Fruit fly (Drosophila melanogaster) whole organism, wandering third instar larva: ENCODE results near the gene Pgant5.

ENCODE experiments used
- Abd-B ChIP-seq: fragments of >200 bp; optimal IDR thresholded peaks from 2 replicates; lab custom pipeline; 2017; ENCODE audit warnings: missing biosample characterization, missing genetic modification characterization
- CG32264 ChIP-seq: fragments of 200-800 bp; sonication (Bioruptor generic); optimal IDR thresholded peaks from 2 replicates; lab custom pipeline; 2016; ENCODE audit warnings: missing biosample characterization, missing genetic modification characterization
- CG9705 ChIP-seq: fragments of 200-800 bp; sonication (Bioruptor generic); optimal IDR thresholded peaks from 2 replicates; lab custom pipeline; 2018; ENCODE audit warnings: missing biosample characterization, mild to moderate bottlenecking, missing genetic modification characterization
- CrebA ChIP-seq: fragments of 200-800 bp; sonication (Bioruptor generic); optimal IDR thresholded peaks from 2 replicates; lab custom pipeline; 2016; ENCODE audit warnings: missing biosample characterization, mild to moderate bottlenecking, missing genetic modification characterization, borderline replicate concordance
- Dfd ChIP-seq: fragments of >200 bp; optimal IDR thresholded peaks from 2 replicates; lab custom pipeline; 2017; ENCODE audit warnings: missing biosample characterization, missing genetic modification characterization
- Dif ChIP-seq: fragments of 200-275, 200-300 bp; sonication (Bioruptor generic); optimal IDR thresholded peaks from 2 replicates; lab custom pipeline; 2018; ENCODE audit warnings: missing biosample characterization, missing genetic modification characterization; ENCODE audit not compliant: partially characterized antibody
- GATAd ChIP-seq: sonication (Bioruptor generic); optimal IDR thresholded peaks from 2 replicates; lab custom pipeline; 2016; ENCODE audit warnings: missing biosample characterization, missing genetic modification characterization
- HLH106 ChIP-seq: fragments of 200-800 bp; optimal IDR thresholded peaks from 3 replicates; lab custom pipeline; 2019; ENCODE audit warnings: missing biosample characterization, mild to moderate bottlenecking, missing genetic modification characterization, moderate library complexity
- Hnf4 ChIP-seq: fragments of 200-800 bp; sonication (Bioruptor generic); optimal IDR thresholded peaks from 2 replicates; lab custom pipeline; 2016; ENCODE audit warnings: missing biosample characterization, mild to moderate bottlenecking, missing genetic modification characterization
- Hr78 ChIP-seq: fragments of >200 bp; optimal IDR thresholded peaks from 2 replicates; lab custom pipeline; 2017; ENCODE audit warnings: missing biosample characterization, missing genetic modification characterization
- Hr83 ChIP-seq: fragments of 200-300 bp; sonication (Bioruptor generic); optimal IDR thresholded peaks from 2 replicates; lab custom pipeline; 2016; ENCODE audit warnings: missing biosample characterization, mild to moderate bottlenecking, missing genetic modification characterization, moderate library complexity; ENCODE audit not compliant: poor library complexity, severe bottlenecking
- Jra ChIP-seq: sonication (Bioruptor generic); optimal IDR thresholded peaks from 2 replicates; lab custom pipeline; 2016; ENCODE audit warnings: missing biosample characterization, missing genetic modification characterization
- Mio ChIP-seq: sonication (Bioruptor generic); optimal IDR thresholded peaks from 2 replicates; lab custom pipeline; 2016; ENCODE audit warnings: missing biosample characterization, missing genetic modification characterization
- Myc ChIP-seq: fragments of >200 bp; optimal IDR thresholded peaks from 2 replicates; lab custom pipeline; 2017
- N ChIP-seq: fragments of >200 bp; optimal IDR thresholded peaks from 2 replicates; lab custom pipeline; 2018; ENCODE audit warnings: missing biosample characterization, missing external identifiers, missing genetic modification characterization
- OdsH ChIP-seq: fragments of 200-800 bp; sonication (Bioruptor generic); optimal IDR thresholded peaks from 2 replicates; lab custom pipeline; 2016; ENCODE audit warnings: missing biosample characterization, mild to moderate bottlenecking, missing genetic modification characterization
- Rel ChIP-seq, 2 experiments: fragments of 200-800 bp; sonication (Bioruptor generic) in 1 of 2; optimal IDR thresholded peaks; 2 replicates in 1 of 2; 3 replicates in 1 of 2; lab custom pipeline; 2016 to 2019; ENCODE audit warnings: mild to moderate bottlenecking in 2 of 2, missing biosample characterization in 2 of 2, missing genetic modification characterization in 2 of 2, moderate library complexity in 1 of 2
- Sp1 ChIP-seq: fragments of 200-800 bp; sonication (Bioruptor generic); optimal IDR thresholded peaks from 3 replicates; lab custom pipeline; 2019; ENCODE audit warnings: missing biosample characterization, mild to moderate bottlenecking, missing genetic modification characterization, moderate library complexity
- Vsx2 ChIP-seq: fragments of 200-300, 225-300 bp; sonication (Bioruptor generic); optimal IDR thresholded peaks from 2 replicates; lab custom pipeline; 2018; ENCODE audit warnings: missing biosample characterization, missing genetic modification characterization; ENCODE audit not compliant: partially characterized antibody
- br ChIP-seq: fragments of 200-800 bp; sonication (Bioruptor generic); optimal IDR thresholded peaks from 2 replicates; lab custom pipeline; 2016; ENCODE audit warnings: missing biosample characterization, missing genetic modification characterization
- dl ChIP-seq, 2 experiments: fragments of 175-275, 200-275 bp in 1 of 2; fragments of 200-275 bp in 1 of 2; sonication (Bioruptor generic); optimal IDR thresholded peaks; lab custom pipeline; 2018; ENCODE audit warnings: mild to moderate bottlenecking in 2 of 2, missing biosample characterization in 2 of 2, missing genetic modification characterization in 2 of 2, moderate library complexity in 2 of 2; ENCODE audit not compliant: partially characterized antibody in 2 of 2, insufficient read depth in 1 of 2
- dmrt93B ChIP-seq: fragments of 200-800 bp; sonication (Bioruptor generic); optimal IDR thresholded peaks from 2 replicates; lab custom pipeline; 2018; ENCODE audit warnings: missing biosample characterization, mild to moderate bottlenecking, missing genetic modification characterization
- dsf ChIP-seq: sonication (Bioruptor generic); optimal IDR thresholded peaks from 2 replicates; lab custom pipeline; 2016; ENCODE audit warnings: missing biosample characterization, missing genetic modification characterization, borderline replicate concordance
- ey ChIP-seq: fragments of 200-800 bp; sonication (Bioruptor generic); optimal IDR thresholded peaks from 2 replicates; lab custom pipeline; 2016; ENCODE audit warnings: missing biosample characterization, missing genetic modification characterization
- foxo ChIP-seq, 2 experiments: fragments of 200-800 bp; sonication (Bioruptor generic); optimal IDR thresholded peaks; 2 replicates in 1 of 2; 3 replicates in 1 of 2; lab custom pipeline; 2016 to 2017; ENCODE audit warnings: missing biosample characterization in 2 of 2, missing genetic modification characterization in 2 of 2
- fru ChIP-seq: fragments of 200-800 bp; sonication (Bioruptor generic); optimal IDR thresholded peaks from 3 replicates; lab custom pipeline; 2016; ENCODE audit warnings: missing biosample characterization, mild to moderate bottlenecking, missing genetic modification characterization
- h ChIP-seq: fragments of 200-800 bp; sonication (Bioruptor generic); optimal IDR thresholded peaks from 3 replicates; lab custom pipeline; 2016; ENCODE audit warnings: missing biosample characterization, mild to moderate bottlenecking, missing genetic modification characterization
- jim ChIP-seq: fragments of 175-275, 200-325 bp; sonication (Bioruptor generic); optimal IDR thresholded peaks from 2 replicates; lab custom pipeline; 2016; ENCODE audit warnings: missing biosample characterization, mild to moderate bottlenecking, missing genetic modification characterization
- lola ChIP-seq: fragments of >200 bp; optimal IDR thresholded peaks from 2 replicates; lab custom pipeline; 2017; ENCODE audit warnings: missing biosample characterization, missing genetic modification characterization
- pan ChIP-seq: fragments of >200 bp; optimal IDR thresholded peaks from 2 replicates; lab custom pipeline; 2017
- psq ChIP-seq: fragments of 200-800 bp; sonication (Bioruptor generic); optimal IDR thresholded peaks from 3 replicates; lab custom pipeline; 2017; ENCODE audit warnings: missing biosample characterization, mild to moderate bottlenecking, missing genetic modification characterization, moderate library complexity
- rgr ChIP-seq: fragments of 200-800 bp; sonication (Bioruptor generic); optimal IDR thresholded peaks from 3 replicates; lab custom pipeline; 2016; ENCODE audit warnings: missing biosample characterization, mild to moderate bottlenecking, missing genetic modification characterization
- sage ChIP-seq: fragments of 200-800 bp; sonication (Bioruptor generic); optimal IDR thresholded peaks from 2 replicates; lab custom pipeline; 2016; ENCODE audit warnings: missing biosample characterization, mild to moderate bottlenecking, missing genetic modification characterization
- sv ChIP-seq: fragments of 200-800 bp; sonication (Bioruptor generic); optimal IDR thresholded peaks from 3 replicates; lab custom pipeline; 2016; ENCODE audit warnings: missing biosample characterization, missing genetic modification characterization
- tai ChIP-seq: sonication (Bioruptor generic); optimal IDR thresholded peaks from 2 replicates; lab custom pipeline; 2016; ENCODE audit warnings: missing biosample characterization, missing genetic modification characterization
- usp ChIP-seq: fragments of >200 bp; optimal IDR thresholded peaks from 2 replicates; lab custom pipeline; 2017; ENCODE audit warnings: missing biosample characterization, missing genetic modification characterization
- woc ChIP-seq: sonication (Bioruptor generic); optimal IDR thresholded peaks from 2 replicates; lab custom pipeline; 2016; ENCODE audit warnings: missing biosample characterization, mild to moderate bottlenecking, missing genetic modification characterization

Gene Pgant5

dm6 chr2L:5050825-5051224, 42.6 kb downstream of the Pgant5 start, which contains the start of gene CG9121:
Gene CG9121, minus strand, starts transcription at chr2L:5051062.
- TF ChIP-seq fru (no peak), dsf (GFP tag; lab: Kevin White, UChicago) (no peak), sv (GFP tag; lab: Kevin White, UChicago) (no peak), h (GFP tag; lab: Kevin White, UChicago) (no peak), Hr83 (no peak), sage (GFP tag; lab: Kevin White, UChicago) (no peak), psq (GFP tag; lab: Kevin White, UChicago) (no peak), Jra (GFP tag; lab: Kevin White, UChicago) (no peak), Sp1 (no peak), br (GFP tag; lab: Kevin White, UChicago) (no peak), Vsx2 (no peak), dl (GFP tag; optimal IDR thresholded peaks at IDR 0.05; lab: Kevin White, UChicago; ENCODE audit: insufficient read depth in 1 of 2, partially characterized antibody in 2 of 2) (no peak), ey (GFP tag; lab: Kevin White, UChicago) (no peak)

- TF ChIP-seq CG9705 (GFP tag; lab: Kevin White, UChicago): no peak
- no peak for TF ChIP-seq fru
- TF ChIP-seq br (GFP tag; lab: Kevin White, UChicago): no peak
- no peak for TF ChIP-seq pan
- TF ChIP-seq dsf (GFP tag; lab: Kevin White, UChicago): no peak
- no peak for TF ChIP-seq CG32264 (GFP tag; lab: Kevin White, UChicago)
- no peak for TF ChIP-seq Dfd (GFP tag; lab: Kevin White, UChicago)
- no peak for TF ChIP-seq tai (GFP tag; lab: Kevin White, UChicago)
- no peak for TF ChIP-seq rgr
- no peak for TF ChIP-seq Vsx2
- TF ChIP-seq CrebA (GFP tag; lab: Kevin White, UChicago): no peak
- TF ChIP-seq dl (GFP tag; optimal IDR thresholded peaks at IDR 0.05; lab: Kevin White, UChicago; ENCODE audit: insufficient read depth in 1 of 2, partially characterized antibody in 2 of 2): no peak
- TF ChIP-seq jim (GFP tag; lab: Kevin White, UChicago): no peak
- no peak for TF ChIP-seq Abd-B (GFP tag; lab: Kevin White, UChicago)
- no peak for TF ChIP-seq N
Observed at dm6 chr2L:5049974-5050373, 43.4 kb downstream of the Pgant5 start.

dm6 chr2L:5046261-5046660, 47.1 kb downstream of the Pgant5 start:
- TF ChIP-seq lola (no peak), fru (no peak), br (GFP tag; lab: Kevin White, UChicago) (no peak), Jra (GFP tag; lab: Kevin White, UChicago) (no peak), dmrt93B (GFP tag; lab: Kevin White, UChicago) (no peak), Dif (GFP tag; lab: Kevin White, UChicago) (no peak), Hr83 (no peak), usp (no peak), Hr78 (GFP tag; lab: Kevin White, UChicago) (no peak), Hnf4 (GFP tag; lab: Kevin White, UChicago) (no peak), GATAd (GFP tag; lab: Kevin White, UChicago) (no peak), CG32264 (GFP tag; lab: Kevin White, UChicago) (no peak), foxo (GFP tag; optimal IDR thresholded peaks at IDR 0.05; lab: Kevin White, UChicago) (no peak)

dm6 chr2L:5044892-5045619, 48.3 kb downstream of the Pgant5 start:
- TF ChIP-seq CG32264 (GFP tag; lab: Kevin White, UChicago) (no peak), Jra (GFP tag; lab: Kevin White, UChicago) (no peak), Sp1 (peak; percentile 11), Hr78 (GFP tag; lab: Kevin White, UChicago) (no peak), Rel (GFP tag; optimal IDR thresholded peaks at IDR 0.05; lab: Kevin White, UChicago) (no peak), Rel (tag; optimal IDR thresholded peaks at IDR 0.05; lab: Kevin White, UChicago) (no peak), CG9705 (GFP tag; lab: Kevin White, UChicago) (no peak), tai (GFP tag; lab: Kevin White, UChicago) (no peak), Dfd (GFP tag; lab: Kevin White, UChicago) (no peak), Hr83 (peak; percentile 3), Myc (lab: Kevin White, UChicago) (no peak), h (GFP tag; lab: Kevin White, UChicago) (peak; percentile 55), Abd-B (GFP tag; lab: Kevin White, UChicago) (no peak), Vsx2 (peak; percentile 33), Mio (no peak), CrebA (GFP tag; lab: Kevin White, UChicago) (no peak), OdsH (GFP tag; lab: Kevin White, UChicago) (peak; percentile 18), lola (no peak), woc (GFP tag; lab: Kevin White, UChicago) (no peak), dl (GFP tag; optimal IDR thresholded peaks at IDR 0.05; lab: Kevin White, UChicago; ENCODE audit: insufficient read depth in 1 of 2, partially characterized antibody in 2 of 2) (no peak), dsf (GFP tag; lab: Kevin White, UChicago) (no peak), jim (GFP tag; lab: Kevin White, UChicago) (no peak), rgr (peak; percentile 42), HLH106 (peak; percentile 28), psq (GFP tag; lab: Kevin White, UChicago) (no peak), fru (no peak), Hnf4 (GFP tag; lab: Kevin White, UChicago) (peak; percentile 15), sage (GFP tag; lab: Kevin White, UChicago) (no peak), sv (GFP tag; lab: Kevin White, UChicago) (peak; percentile 31), GATAd (GFP tag; lab: Kevin White, UChicago) (no peak), usp (no peak), foxo (GFP tag; optimal IDR thresholded peaks at IDR 0.05; lab: Kevin White, UChicago) (peak in 1 of 2 experiments; percentile 43), dmrt93B (GFP tag; lab: Kevin White, UChicago) (no peak)
